Worm (Caenorhabditis elegans) whole organism, dauer: ENCODE results near the gene tbx-31.

Source experiments
- unc-62 ChIP-seq: sonication (generic microtip); optimal IDR thresholded peaks from 2 replicates; lab custom pipeline; 2017; ENCODE audit warnings: missing biosample characterization, missing genetic modification reagents, missing genetic modification characterization

Gene tbx-31

DNA sequence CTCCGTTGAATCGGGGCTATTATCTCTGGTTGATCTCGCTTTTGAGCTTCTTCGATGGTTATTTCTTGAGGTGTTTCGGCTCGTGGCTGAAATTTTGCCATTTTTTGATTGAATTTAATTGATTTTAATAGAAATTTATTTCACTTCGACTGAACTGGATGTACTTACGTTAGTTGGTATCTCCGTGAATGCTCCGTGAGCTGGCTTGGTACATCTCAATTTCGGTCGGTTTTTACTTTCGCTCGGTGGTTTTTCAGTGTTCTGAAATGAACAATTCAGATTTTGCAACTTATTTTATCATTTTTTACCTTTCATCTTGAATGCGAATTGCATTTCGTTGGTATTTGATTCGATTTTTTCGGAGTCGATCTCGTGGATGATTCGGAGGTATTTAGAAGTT is 9.0 kb downstream of the tbx-31 start, which contains the start of gene R09H3.2:
R09H3.2 (minus strand) TSS at position 101 of the 400 bp plus-strand sequence.
- no peak for TF ChIP-seq unc-62 (GFP tag; lab: Kevin White, UChicago)

DNA sequence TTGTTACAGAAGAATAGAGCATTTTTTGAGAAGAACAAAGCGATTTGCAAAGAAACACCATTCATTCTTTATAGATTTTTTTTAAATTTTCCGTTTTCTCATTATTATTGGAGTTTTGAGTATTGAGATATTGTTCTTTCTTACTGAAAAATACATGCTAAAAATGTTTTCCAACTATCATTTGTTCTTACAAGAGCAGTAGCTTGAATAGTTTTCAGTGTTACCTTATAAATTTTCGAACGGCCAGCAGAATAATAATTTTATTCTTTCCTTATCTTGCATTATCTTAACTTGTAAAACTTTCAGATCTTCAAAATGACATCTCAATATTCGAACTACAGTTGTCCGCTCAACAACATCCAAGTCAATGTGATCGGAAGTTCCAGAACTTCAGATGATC is 18.7 kb downstream of the tbx-31 start, which contains the start of gene tbx-32:
tbx-32 (plus strand) TSS at position 301 of the 400 bp plus-strand sequence.
- TF ChIP-seq unc-62 (GFP tag; lab: Kevin White, UChicago): no peak

- TF ChIP-seq unc-62 (GFP tag; lab: Kevin White, UChicago): no peak
Measured at ce11 chrX:1654146-1654545, 19.8 kb downstream of the tbx-31 start, which contains the start of gene ZK380.6. Gene ZK380.6, plus strand, starts transcription at chrX:1654446.

DNA sequence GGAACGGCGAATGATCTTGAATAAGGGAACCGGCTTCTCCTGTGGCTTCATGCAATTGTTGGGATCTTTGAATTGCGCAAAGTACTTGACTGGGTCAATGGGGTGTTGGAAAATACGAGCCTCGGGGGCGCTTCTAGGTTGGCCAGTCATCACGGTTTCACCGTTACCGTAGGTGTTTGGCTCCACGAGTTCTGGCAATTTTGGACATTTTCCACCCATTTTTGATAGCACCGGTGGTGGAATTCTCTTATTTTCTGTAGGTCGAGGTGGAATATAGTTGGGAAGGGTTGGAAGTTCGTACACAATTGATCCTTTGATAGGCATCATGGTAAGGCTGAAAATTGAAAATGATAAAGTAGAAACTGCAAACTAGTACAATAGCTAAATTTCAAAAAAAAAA is 22.3 kb downstream of the tbx-31 start, which contains the start of gene ZK380.4:
ZK380.4 (minus strand) TSS at position 327 of the 400 bp plus-strand sequence.
- TF ChIP-seq unc-62 (GFP tag; lab: Kevin White, UChicago): no peak

DNA sequence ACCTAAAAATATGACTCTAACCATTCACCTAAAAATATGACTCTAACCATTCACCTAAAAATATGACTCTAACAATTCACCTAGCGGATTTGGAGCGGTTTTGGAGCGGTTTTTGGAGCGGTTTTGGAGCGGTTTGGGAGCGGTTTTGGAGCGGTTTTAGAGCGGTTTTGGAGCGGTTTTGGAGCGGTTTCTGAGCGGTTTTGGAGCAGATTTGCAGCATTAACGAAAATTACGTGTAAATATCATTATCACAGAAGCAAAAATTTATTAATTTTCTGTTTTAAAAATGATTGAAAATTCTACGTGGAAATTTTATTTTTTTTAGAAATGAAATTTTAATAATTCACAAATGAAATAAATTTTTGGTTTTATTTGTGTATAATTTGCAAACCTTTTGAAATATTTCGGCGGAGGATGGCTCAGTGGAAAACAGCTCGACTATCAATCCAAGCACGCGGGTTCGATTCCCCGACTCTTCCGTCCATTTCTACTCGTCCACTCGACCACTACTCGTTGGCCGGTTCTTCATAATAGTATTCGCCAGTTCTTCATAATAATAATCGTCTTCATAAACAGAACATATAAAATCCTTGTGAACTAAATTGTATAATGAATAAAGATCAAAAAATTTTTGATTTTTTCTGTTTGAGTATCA is 30.4 kb downstream of the tbx-31 start:
- TF ChIP-seq unc-62 (GFP tag; lab: Kevin White, UChicago): no peak

DNA sequence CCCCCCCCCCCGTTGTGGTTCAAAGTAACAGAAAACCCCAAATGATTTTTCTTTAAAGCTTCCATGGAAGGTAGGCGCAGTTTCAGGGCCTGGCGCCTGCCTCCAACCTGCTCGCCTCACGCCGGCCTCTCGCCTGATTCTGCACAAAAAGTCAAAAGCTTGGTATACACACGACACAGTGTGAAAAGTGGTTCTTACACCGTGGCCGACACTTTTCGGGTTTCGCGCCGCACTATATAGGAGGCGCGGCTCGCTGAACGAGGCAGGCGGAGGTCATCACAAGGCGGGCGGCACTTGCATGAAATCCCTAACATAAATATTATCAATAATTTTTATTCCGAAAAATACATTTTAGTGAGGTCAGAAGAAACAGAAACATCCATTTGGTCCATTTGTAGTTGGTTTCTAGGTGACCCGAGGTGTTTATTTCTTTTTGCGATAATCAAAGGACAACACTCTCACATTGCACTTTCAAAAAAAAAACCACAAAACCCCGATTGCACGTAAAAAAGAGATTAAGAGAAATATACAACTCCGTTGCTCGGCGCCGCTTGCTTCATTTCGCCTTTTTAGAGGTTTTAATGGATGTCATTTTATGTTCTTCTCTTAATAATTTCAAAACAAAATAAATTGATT is 43.0 kb downstream of the tbx-31 start, which contains the start of gene ZK380.2:
ZK380.2 (plus strand) TSS at position 586 of the 636 bp plus-strand sequence.
- no peak for TF ChIP-seq unc-62 (GFP tag; lab: Kevin White, UChicago)

DNA sequence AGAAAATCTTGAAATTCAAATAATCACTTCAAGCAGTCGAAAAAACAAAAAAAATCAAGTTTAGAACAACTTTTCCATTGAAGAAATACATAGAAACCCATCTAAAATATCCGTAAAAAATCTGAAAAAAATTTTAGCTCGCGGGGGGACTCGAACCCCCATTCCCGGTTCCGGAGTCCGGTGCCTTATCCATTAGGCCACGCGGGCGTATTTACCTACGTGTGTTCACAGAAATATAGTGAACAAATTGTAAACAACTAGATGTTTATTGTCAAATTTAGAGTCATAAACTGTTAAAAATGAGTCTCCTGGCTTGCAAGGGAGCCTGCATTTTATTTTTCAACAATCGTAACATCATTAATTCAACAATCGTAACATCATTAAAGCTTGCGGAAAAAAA is 44.2 kb downstream of the tbx-31 start:
- no peak for TF ChIP-seq unc-62 (GFP tag; lab: Kevin White, UChicago)

- TF ChIP-seq unc-62 (GFP tag; lab: Kevin White, UChicago): no peak
Measured at ce11 chrX:1627837-1628236, 46.1 kb downstream of the tbx-31 start, which contains the start of gene fbxb-58. Gene fbxb-58, plus strand, starts transcription at chrX:1628137.

DNA sequence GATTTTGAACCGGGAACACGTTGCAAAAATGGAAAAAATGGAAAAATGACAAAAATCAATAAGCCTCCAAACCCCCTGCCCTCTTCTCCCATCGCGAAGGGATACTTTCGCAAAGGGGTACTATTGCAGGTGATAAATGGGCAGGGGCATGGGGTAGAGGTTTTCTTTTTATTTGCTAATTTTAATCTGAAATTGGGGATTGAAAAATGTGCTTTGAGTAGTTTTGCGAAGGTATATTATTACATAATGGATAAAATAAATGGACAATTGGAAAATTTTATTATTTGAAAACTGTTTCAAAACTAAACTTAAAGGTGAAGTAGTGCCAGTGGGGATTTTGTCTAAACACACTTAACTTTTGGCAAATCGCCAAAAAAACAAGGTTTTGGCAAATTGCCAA is 46.9 kb downstream of the tbx-31 start:
- TF ChIP-seq unc-62 (GFP tag; lab: Kevin White, UChicago): no peak

- no peak for TF ChIP-seq unc-62 (GFP tag; lab: Kevin White, UChicago)
Measured at ce11 chrX:1623048-1623447, 50.9 kb downstream of the tbx-31 start.
